Worm (Caenorhabditis elegans): ENCODE measurements around the gene cey-1.

The cey-1 gene

DNA sequence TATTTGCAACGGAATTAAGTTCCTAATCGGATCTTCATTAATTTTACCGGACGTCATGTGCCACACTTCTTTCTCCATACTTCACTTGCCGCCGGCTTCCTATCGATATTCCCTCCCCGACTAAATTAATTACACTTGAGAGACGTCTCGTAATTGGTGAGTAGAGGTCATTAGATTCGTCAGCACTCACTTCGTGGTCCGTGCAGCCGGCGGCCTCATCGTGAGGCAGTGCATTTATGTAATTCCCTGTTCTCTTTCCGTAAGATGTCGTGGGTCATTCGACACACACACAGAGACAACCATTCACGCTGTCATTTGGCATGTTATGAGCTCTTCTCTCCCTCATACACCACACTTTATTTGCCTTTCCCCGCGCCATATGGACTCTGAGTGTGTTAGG, 50.4 kb downstream of the cey-1 start (continued):
- TF ChIP-seq hlh-15 (tag; optimal IDR thresholded peaks at IDR 0.05): no peak
- no peak for TF ChIP-seq fkh-10 (GFP tag; optimal IDR thresholded peaks at IDR 0.05)
- TF ChIP-seq hlh-8 (tag; optimal IDR thresholded peaks at IDR 0.05): no peak
- no peak for TF ChIP-seq ceh-9 (tag; optimal IDR thresholded peaks at IDR 0.05)
- no peak for TF ChIP-seq pha-2 (tag; optimal IDR thresholded peaks at IDR 0.05)
- no peak for TF ChIP-seq dmd-4 (tag; optimal IDR thresholded peaks at IDR 0.05; ENCODE audit: borderline replicate concordance)
- TF ChIP-seq pag-3 (tag; optimal IDR thresholded peaks at IDR 0.05; ENCODE audit: borderline replicate concordance): no peak
- no peak for TF ChIP-seq pat-9 (tag; optimal IDR thresholded peaks at IDR 0.05)
- no peak for TF ChIP-seq sox-2 (GFP tag; IDR thresholded peaks at IDR 0.05)
- no peak for TF ChIP-seq K02D7.2 (tag; optimal IDR thresholded peaks at IDR 0.05)
- TF ChIP-seq ceh-34 (tag; optimal IDR thresholded peaks at IDR 0.05): no peak

All from whole organism, late embryonic.